Fruit fly (Drosophila melanogaster) whole organism, prepupa: Measurements from ENCODE around the gene Mcm7.

Experiments used
- Blimp-1 ChIP-seq: fragments of 200-800 bp; sonication (Bioruptor generic); optimal IDR thresholded peaks from 3 replicates; lab custom pipeline; 2017; ENCODE audit warnings: missing biosample characterization, missing genetic modification characterization, mild to moderate bottlenecking, moderate library complexity, missing genetic modification reagents
- CG10631 ChIP-seq: fragments of 200-800 bp; sonication (Bioruptor generic); optimal IDR thresholded peaks from 2 replicates; lab custom pipeline; 2016; ENCODE audit warnings: missing biosample characterization, missing genetic modification characterization
- CG11294 ChIP-seq: fragments of 200-800 bp; sonication (Bioruptor generic); IDR thresholded peaks from 2 replicates; pipeline ENCODE4 v1.3.6; 2022; ENCODE audit warnings: missing biosample characterization, missing genetic modification characterization
- CG11762 ChIP-seq: fragments of 200-800 bp; sonication (Bioruptor generic); optimal IDR thresholded peaks from 3 replicates; lab custom pipeline; 2016; ENCODE audit warnings: missing biosample characterization, missing genetic modification characterization; ENCODE audit not compliant: insufficient read depth
- CG11902 ChIP-seq: fragments of 200-800 bp; sonication (Bioruptor generic); optimal IDR thresholded peaks from 3 replicates; lab custom pipeline; 2016; ENCODE audit warnings: missing biosample characterization, missing genetic modification characterization
- CG15336 ChIP-seq: fragments of 200-800 bp; sonication (Bioruptor generic); IDR thresholded peaks from 2 replicates; pipeline ENCODE4 v1.3.6; 2022; ENCODE audit warnings: missing biosample characterization, missing genetic modification characterization
- CG1621 ChIP-seq: fragments of 200-800 bp; sonication (Bioruptor generic); optimal IDR thresholded peaks from 3 replicates; lab custom pipeline; 2018; ENCODE audit warnings: missing biosample characterization, mild to moderate bottlenecking, missing genetic modification characterization
- CG16779 ChIP-seq: fragments of 200-800 bp; sonication (Bioruptor generic); optimal IDR thresholded peaks from 3 replicates; lab custom pipeline; 2017; ENCODE audit warnings: missing biosample characterization, mild to moderate bottlenecking, missing genetic modification characterization
- CG3032 ChIP-seq: fragments of 200-800 bp; optimal IDR thresholded peaks from 2 replicates; lab custom pipeline; 2019; ENCODE audit warnings: missing biosample characterization, mild to moderate bottlenecking, missing genetic modification characterization, moderate library complexity
- CG32006 ChIP-seq: fragments of 200-800 bp; sonication (Bioruptor generic); optimal IDR thresholded peaks from 3 replicates; lab custom pipeline; 2017; ENCODE audit warnings: missing biosample characterization, mild to moderate bottlenecking, missing genetic modification characterization
- CG3919 ChIP-seq: fragments of 200-800 bp; sonication (Bioruptor generic); optimal IDR thresholded peaks from 3 replicates; lab custom pipeline; 2016; ENCODE audit warnings: missing biosample characterization, missing genetic modification characterization
- CG4318 ChIP-seq: fragments of 200-800 bp; sonication (Bioruptor generic); optimal IDR thresholded peaks from 3 replicates; lab custom pipeline; 2017; ENCODE audit warnings: missing biosample characterization, mild to moderate bottlenecking, missing genetic modification characterization
- CG6276 ChIP-seq: fragments of 200-800 bp; sonication (Bioruptor generic); optimal IDR thresholded peaks from 2 replicates; lab custom pipeline; 2017; ENCODE audit warnings: missing biosample characterization, mild to moderate bottlenecking, missing genetic modification characterization
- CG6792 ChIP-seq: fragments of 200-800 bp; sonication (Bioruptor generic); optimal IDR thresholded peaks from 3 replicates; lab custom pipeline; 2016; ENCODE audit warnings: missing biosample characterization, missing genetic modification characterization
- CG6808 ChIP-seq: fragments of 200-800 bp; sonication (Bioruptor generic); optimal IDR thresholded peaks from 3 replicates; lab custom pipeline; 2017; ENCODE audit warnings: missing biosample characterization, missing genetic modification characterization, mild to moderate bottlenecking, moderate library complexity, missing genetic modification reagents
- CG7368 ChIP-seq: fragments of 200-800 bp; sonication (Bioruptor generic); optimal IDR thresholded peaks from 3 replicates; lab custom pipeline; 2016; ENCODE audit warnings: missing biosample characterization, missing genetic modification characterization
- CG8119 ChIP-seq: fragments of 200-800 bp; sonication (Bioruptor generic); IDR thresholded peaks from 3 replicates; pipeline ENCODE4 v1.3.6; 2022; ENCODE audit warnings: missing biosample characterization, missing genetic modification characterization
- CG8632 ChIP-seq: fragments of 200-800 bp; sonication (Bioruptor generic); optimal IDR thresholded peaks from 3 replicates; lab custom pipeline; 2016; ENCODE audit warnings: missing biosample characterization, missing genetic modification characterization
- CG9139 ChIP-seq: fragments of 200-800 bp; sonication (Bioruptor generic); optimal IDR thresholded peaks from 3 replicates; lab custom pipeline; 2017; ENCODE audit warnings: missing biosample characterization, mild to moderate bottlenecking, missing genetic modification characterization
- Eip78C ChIP-seq: fragments of 200-800 bp; sonication (Bioruptor generic); peaks from one replicate; lab custom pipeline; 2016; ENCODE audit warnings: missing biosample characterization, missing genetic modification characterization
- Eip93F ChIP-seq: fragments of 200-800 bp; sonication (Bioruptor generic); optimal IDR thresholded peaks from 2 replicates; lab custom pipeline; 2016; ENCODE audit warnings: missing biosample characterization, mild to moderate bottlenecking, missing genetic modification characterization
- Ets21C ChIP-seq: fragments of 200-800 bp; sonication (Bioruptor generic); optimal IDR thresholded peaks from 3 replicates; lab custom pipeline; 2016; ENCODE audit warnings: missing biosample characterization, missing genetic modification characterization
- Gug ChIP-seq: fragments of 200-800 bp; sonication (Bioruptor generic); IDR thresholded peaks from 2 replicates; pipeline ENCODE4 v1.3.6; 2022; ENCODE audit warnings: missing biosample characterization, missing genetic modification characterization
- Hr38 ChIP-seq: sonication (Bioruptor generic); optimal IDR thresholded peaks from 2 replicates; lab custom pipeline; 2016; ENCODE audit warnings: missing biosample characterization, missing genetic modification characterization
- Hr39 ChIP-seq: fragments of 200-800 bp; sonication (Bioruptor generic); optimal IDR thresholded peaks from 2 replicates; lab custom pipeline; 2016; ENCODE audit warnings: missing biosample characterization, missing genetic modification characterization
- Hr4 ChIP-seq: fragments of 200-800 bp; sonication (Bioruptor generic); optimal IDR thresholded peaks from 3 replicates; lab custom pipeline; 2016; ENCODE audit warnings: missing biosample characterization, missing genetic modification characterization
- Met ChIP-seq: fragments of 200-800 bp; sonication (Bioruptor generic); optimal IDR thresholded peaks from 3 replicates; lab custom pipeline; 2016; ENCODE audit warnings: missing biosample characterization, missing genetic modification characterization
- Smox ChIP-seq: fragments of 200-800 bp; sonication (Bioruptor generic); optimal IDR thresholded peaks from 3 replicates; lab custom pipeline; 2016; ENCODE audit warnings: missing biosample characterization, missing genetic modification characterization
- Sox102F ChIP-seq: fragments of 200-800 bp; sonication (Bioruptor generic); optimal IDR thresholded peaks from 2 replicates; lab custom pipeline; 2016; ENCODE audit warnings: missing biosample characterization, mild to moderate bottlenecking, missing genetic modification characterization
- Sox14 ChIP-seq: fragments of 200-800 bp; sonication (Bioruptor generic); optimal IDR thresholded peaks from 3 replicates; lab custom pipeline; 2016; ENCODE audit warnings: missing biosample characterization, missing genetic modification characterization
- achi ChIP-seq: fragments of 200-800 bp; sonication (Bioruptor generic); optimal IDR thresholded peaks from 3 replicates; lab custom pipeline; 2016; ENCODE audit warnings: missing biosample characterization, missing genetic modification characterization
- acj6 ChIP-seq: fragments of 200-800 bp; sonication (Bioruptor generic); optimal IDR thresholded peaks from 3 replicates; lab custom pipeline; 2016; ENCODE audit warnings: missing biosample characterization, missing genetic modification characterization
- cyc ChIP-seq: fragments of 200-800 bp; sonication (Bioruptor generic); optimal IDR thresholded peaks from 3 replicates; lab custom pipeline; 2016; ENCODE audit warnings: missing biosample characterization, missing genetic modification characterization
- dsx ChIP-seq: fragments of 200-800 bp; optimal IDR thresholded peaks from 3 replicates; lab custom pipeline; 2019; ENCODE audit warnings: missing biosample characterization, mild to moderate bottlenecking, missing genetic modification characterization, moderate library complexity; ENCODE audit not compliant: poor library complexity, severe bottlenecking
- esn ChIP-seq: fragments of 200-800 bp; sonication (Bioruptor generic); optimal IDR thresholded peaks from 2 replicates; lab custom pipeline; 2016; ENCODE audit warnings: missing biosample characterization, mild to moderate bottlenecking, missing genetic modification characterization, moderate library complexity
- fd85E ChIP-seq: fragments of 200-800 bp; sonication (Bioruptor generic); optimal IDR thresholded peaks from 3 replicates; lab custom pipeline; 2016; ENCODE audit warnings: missing biosample characterization, missing genetic modification characterization
- fkh ChIP-seq: fragments of 200-800 bp; sonication (Bioruptor generic); optimal IDR thresholded peaks from 3 replicates; lab custom pipeline; 2017; ENCODE audit warnings: missing biosample characterization, mild to moderate bottlenecking, missing genetic modification characterization, moderate library complexity
- lz ChIP-seq: fragments of 200-800 bp; sonication (Bioruptor generic); optimal IDR thresholded peaks from 3 replicates; lab custom pipeline; 2016; ENCODE audit warnings: missing biosample characterization, missing genetic modification characterization
- salr ChIP-seq, 2 experiments: fragments of 200-800 bp; sonication (Bioruptor generic); optimal IDR thresholded peaks; 3 replicates each; lab custom pipeline; 2016 to 2018; ENCODE audit warnings: missing biosample characterization in 2 of 2, missing genetic modification characterization in 2 of 2, mild to moderate bottlenecking in 1 of 2
- ss ChIP-seq, 2 experiments: fragments of 200-800 bp; sonication (Bioruptor generic); optimal IDR thresholded peaks; 2 replicates in 1 of 2; 3 replicates in 1 of 2; lab custom pipeline; 2017 to 2018; ENCODE audit warnings: mild to moderate bottlenecking in 2 of 2, missing biosample characterization in 2 of 2, missing genetic modification characterization in 2 of 2, moderate library complexity in 1 of 2
- topi ChIP-seq: fragments of 200-800 bp; sonication (Bioruptor generic); optimal IDR thresholded peaks from 3 replicates; lab custom pipeline; 2016; ENCODE audit warnings: missing biosample characterization, missing genetic modification characterization
- vri ChIP-seq: fragments of 200-800 bp; sonication (Bioruptor generic); optimal IDR thresholded peaks from 3 replicates; lab custom pipeline; 2016; ENCODE audit warnings: missing biosample characterization, mild to moderate bottlenecking, missing genetic modification characterization

The Mcm7 gene

dm6 chr3L:8924417-8924913, 33.1 kb downstream of the Mcm7 start (continued):
- TF ChIP-seq Sox102F, result no peak
- TF ChIP-seq achi (GFP tag; lab: Kevin White, UChicago), result peak; percentile 4
- no peak for TF ChIP-seq Blimp-1 (GFP tag; lab: Kevin White, UChicago)
- no peak for TF ChIP-seq CG3032 (tag; lab: Kevin White, UChicago)
- TF ChIP-seq vri, result no peak
- no peak for TF ChIP-seq CG1621
- no peak for TF ChIP-seq CG10631 (GFP tag; lab: Kevin White, UChicago)
- no peak for TF ChIP-seq CG7368
- no peak; the same call in 1 of the 2 replicates for TF ChIP-seq CG11294 (GFP tag; lab: Robert Waterston, UW)
- TF ChIP-seq esn (GFP tag; lab: Kevin White, UChicago), result peak; percentile 36
- TF ChIP-seq acj6 (GFP tag; lab: Kevin White, UChicago), result no peak
- no peak for TF ChIP-seq fkh (GFP tag; lab: Kevin White, UChicago)
- no peak for TF ChIP-seq CG11762 (GFP tag; lab: Kevin White, UChicago)
- TF ChIP-seq CG8119, result peak; percentile 56
- TF ChIP-seq Hr39 (GFP tag; lab: Kevin White, UChicago), result no peak
- no peak for TF ChIP-seq topi (GFP tag; lab: Kevin White, UChicago)
- TF ChIP-seq Sox14 (GFP tag; lab: Kevin White, UChicago), result peak; percentile 1
- TF ChIP-seq CG6276 (GFP tag; lab: Kevin White, UChicago), result no peak
- TF ChIP-seq Hr38 (GFP tag; lab: Kevin White, UChicago), result no peak
- no peak for TF ChIP-seq CG6808 (GFP tag; lab: Kevin White, UChicago)

dm6 chr3L:8924999-8925398, 33.6 kb downstream of the Mcm7 start:
- TF ChIP-seq Eip93F (GFP tag; lab: Kevin White, UChicago) (no peak), CG3919 (GFP tag; lab: Kevin White, UChicago) (no peak), fd85E (no peak), Ets21C (GFP tag; lab: Kevin White, UChicago) (no peak), CG15336 (GFP tag; lab: Robert Waterston, UW) (no peak), fkh (GFP tag; lab: Kevin White, UChicago) (peak; percentile 20), dsx (GFP tag; lab: Kevin White, UChicago) (no peak)
- TF ChIP-seq, all 60 proteins: peak for 1

- TF ChIP-seq CG6276 (GFP tag; lab: Kevin White, UChicago), result no peak
- peak; percentile 34 for TF ChIP-seq fkh (GFP tag; lab: Kevin White, UChicago)
Measured at dm6 chr3L:8925679-8926078, 34.3 kb downstream of the Mcm7 start.

- peak; percentile 33 for TF ChIP-seq Hr4 (GFP tag; lab: Kevin White, UChicago)
- TF ChIP-seq Smox (GFP tag; lab: Kevin White, UChicago), result no peak
- peak; percentile 51 for TF ChIP-seq Eip78C (GFP tag; lab: Kevin White, UChicago)
- 0 out of 2 replicates have a peak, but pooled peaks have one; percentile 33 for TF ChIP-seq CG15336 (GFP tag; lab: Robert Waterston, UW)
- no peak for TF ChIP-seq Gug (GFP tag; lab: Robert Waterston, UW)
Measured at dm6 chr3L:8929527-8929926, 38.1 kb downstream of the Mcm7 start.

- TF ChIP-seq Eip78C (GFP tag; lab: Kevin White, UChicago), result peak; percentile 88
- TF ChIP-seq CG1621, result no peak
- no peak for TF ChIP-seq Blimp-1 (GFP tag; lab: Kevin White, UChicago)
- no peak for TF ChIP-seq ss (GFP tag; optimal IDR thresholded peaks at IDR 0.05; lab: Kevin White, UChicago)
- TF ChIP-seq Met (GFP tag; lab: Kevin White, UChicago), result peak; percentile 38
- no peak for TF ChIP-seq CG8632 (GFP tag; lab: Kevin White, UChicago)
- TF ChIP-seq cyc (GFP tag; lab: Kevin White, UChicago), result no peak
- TF ChIP-seq CG3919 (GFP tag; lab: Kevin White, UChicago), result no peak
- TF ChIP-seq CG32006 (GFP tag; lab: Kevin White, UChicago), result no peak
- no peak for TF ChIP-seq Hr4 (GFP tag; lab: Kevin White, UChicago)
- TF ChIP-seq salr (GFP tag; optimal IDR thresholded peaks at IDR 0.05; lab: Kevin White, UChicago), result no peak
- TF ChIP-seq Hr38 (GFP tag; lab: Kevin White, UChicago), result no peak
- peak; percentile 36 for TF ChIP-seq Sox102F
- no peak for TF ChIP-seq CG6792 (GFP tag; lab: Kevin White, UChicago)
- TF ChIP-seq vri, result no peak
- TF ChIP-seq CG16779 (tag; lab: Kevin White, UChicago), result no peak
- no peak for TF ChIP-seq CG11902 (GFP tag; lab: Kevin White, UChicago)
- no peak for TF ChIP-seq CG11294 (GFP tag; lab: Robert Waterston, UW)
- no peak for TF ChIP-seq CG9139 (GFP tag; lab: Kevin White, UChicago)
- no peak for TF ChIP-seq CG4318 (GFP tag; lab: Kevin White, UChicago)
- no peak for TF ChIP-seq dsx (GFP tag; lab: Kevin White, UChicago)
- no peak for TF ChIP-seq CG10631 (GFP tag; lab: Kevin White, UChicago)
- no peak for TF ChIP-seq lz (GFP tag; lab: Kevin White, UChicago)
Measured at dm6 chr3L:8931916-8932315, 40.5 kb downstream of the Mcm7 start.
